Worm (Caenorhabditis elegans) whole organism, late embryonic: ENCODE measurements around the gene tes-1.

Source experiments
- F13H6.1 ChIP-seq: sonication (generic microtip); optimal IDR thresholded peaks from 2 replicates; lab custom pipeline; 2016; ENCODE audit warnings: missing genetic modification characterization, missing compliant biosample characterization
- K02D7.2 ChIP-seq: sonication (generic microtip); optimal IDR thresholded peaks from 2 replicates; lab custom pipeline; 2017; ENCODE audit warnings: mild to moderate bottlenecking, missing genetic modification characterization, missing compliant biosample characterization
- K09A11.1 ChIP-seq: sonication (generic microtip); optimal IDR thresholded peaks from 2 replicates; lab custom pipeline; 2017; ENCODE audit warnings: antibody characterized with exemption, mild to moderate bottlenecking, missing genetic modification characterization, missing compliant biosample characterization; ENCODE audit not compliant: insufficient read depth
- T23F11.4 ChIP-seq: fragments of 200-800 bp; sonication (Bioruptor generic); optimal IDR thresholded peaks from 2 replicates; lab custom pipeline; 2018; ENCODE audit warnings: mild to moderate bottlenecking, missing genetic modification characterization, missing compliant biosample characterization
- Y22D7AL.16 ChIP-seq: sonication (generic microtip); optimal IDR thresholded peaks from 2 replicates; lab custom pipeline; 2016; ENCODE audit warnings: missing genetic modification characterization, missing compliant biosample characterization
- ahr-1 ChIP-seq: sonication (generic microtip); optimal IDR thresholded peaks from 2 replicates; lab custom pipeline; 2016; ENCODE audit warnings: missing genetic modification characterization, missing compliant biosample characterization
- ama-1 ChIP-seq: fragments of 150-350 bp; optimal IDR thresholded peaks from 2 replicates; lab custom pipeline; 2014
- ceh-18 ChIP-seq: sonication (generic microtip); optimal IDR thresholded peaks from 2 replicates; lab custom pipeline; 2016; ENCODE audit warnings: missing genetic modification characterization, missing compliant biosample characterization
- ceh-19 ChIP-seq: fragments of 200-800 bp; sonication (Bioruptor generic); optimal IDR thresholded peaks from 2 replicates; lab custom pipeline; 2018; ENCODE audit warnings: mild to moderate bottlenecking, missing genetic modification characterization, missing compliant biosample characterization
- ceh-22 ChIP-seq: sonication (generic microtip); optimal IDR thresholded peaks from 2 replicates; lab custom pipeline; 2017; ENCODE audit warnings: missing biosample characterization, missing genetic modification characterization
- ceh-24 ChIP-seq: sonication (generic microtip); optimal IDR thresholded peaks from 2 replicates; lab custom pipeline; 2016; ENCODE audit warnings: mild to moderate bottlenecking, missing genetic modification characterization, missing compliant biosample characterization
- ceh-31 ChIP-seq: sonication (generic microtip); optimal IDR thresholded peaks from 2 replicates; lab custom pipeline; 2016; ENCODE audit warnings: missing genetic modification characterization, missing compliant biosample characterization
- ceh-45 ChIP-seq: fragments of 200-800 bp; sonication (Bioruptor generic); IDR thresholded peaks from 2 replicates; pipeline ENCODE4 v1.3.6; 2022; ENCODE audit warnings: missing genetic modification reagents, missing genetic modification characterization, missing compliant biosample characterization
- ceh-6 ChIP-seq: fragments of 200-800 bp; sonication (Bioruptor generic); optimal IDR thresholded peaks from 2 replicates; lab custom pipeline; 2018; ENCODE audit warnings: mild to moderate bottlenecking, missing genetic modification characterization, missing compliant biosample characterization
- dmd-4 ChIP-seq: sonication (generic microtip); optimal IDR thresholded peaks from 2 replicates; lab custom pipeline; 2016; ENCODE audit warnings: borderline replicate concordance, missing genetic modification characterization, missing compliant biosample characterization
- elt-4 ChIP-seq: sonication (generic microtip); optimal IDR thresholded peaks from 2 replicates; lab custom pipeline; 2016; ENCODE audit warnings: missing genetic modification characterization, missing compliant biosample characterization
- eyg-1 ChIP-seq: sonication (generic microtip); optimal IDR thresholded peaks from 2 replicates; lab custom pipeline; 2016; ENCODE audit warnings: missing genotype, missing genetic modification characterization, missing compliant biosample characterization
- fkh-6 ChIP-seq: sonication (generic microtip); optimal IDR thresholded peaks from 2 replicates; lab custom pipeline; 2016; ENCODE audit warnings: missing genetic modification characterization, missing compliant biosample characterization
- hlh-8 ChIP-seq: sonication (generic microtip); optimal IDR thresholded peaks from 2 replicates; lab custom pipeline; 2016; ENCODE audit warnings: missing genotype, missing genetic modification characterization, missing compliant biosample characterization
- lim-6 ChIP-seq: sonication (generic microtip); optimal IDR thresholded peaks from 2 replicates; lab custom pipeline; 2016; ENCODE audit warnings: missing genetic modification characterization, missing compliant biosample characterization
- madf-2 ChIP-seq: sonication (generic microtip); optimal IDR thresholded peaks from 2 replicates; lab custom pipeline; 2017; ENCODE audit warnings: missing genetic modification characterization, missing compliant biosample characterization
- mec-3 ChIP-seq: sonication (generic microtip); optimal IDR thresholded peaks from 2 replicates; lab custom pipeline; 2016; ENCODE audit warnings: borderline replicate concordance, missing genetic modification characterization, missing compliant biosample characterization
- nhr-11 ChIP-seq: fragments of 150-350 bp; optimal IDR thresholded peaks from 2 replicates; lab custom pipeline; 2014; ENCODE audit warnings: missing biosample characterization, missing genetic modification characterization
- odd-2 ChIP-seq: sonication (generic microtip); optimal IDR thresholded peaks from 2 replicates; lab custom pipeline; 2017; ENCODE audit warnings: antibody characterized with exemption, mild to moderate bottlenecking, missing genetic modification characterization, missing compliant biosample characterization
- pat-9 ChIP-seq: fragments of 200-800 bp; sonication (Bioruptor generic); optimal IDR thresholded peaks from 2 replicates; lab custom pipeline; 2018; ENCODE audit warnings: mild to moderate bottlenecking, missing genetic modification characterization, moderate library complexity, missing compliant biosample characterization
- pax-1 ChIP-seq: fragments of 150-350 bp; optimal IDR thresholded peaks from 2 replicates; lab custom pipeline; 2014; ENCODE audit warnings: missing biosample characterization, missing genetic modification characterization
- pha-4 ChIP-seq: fragments of 150-350 bp; optimal IDR thresholded peaks from 2 replicates; lab custom pipeline; 2018; ENCODE audit warnings: missing biosample characterization, missing genetic modification reagents, missing genetic modification characterization
- pqm-1 ChIP-seq: sonication (generic microtip); optimal IDR thresholded peaks from 2 replicates; lab custom pipeline; 2016; ENCODE audit warnings: missing genetic modification characterization, missing compliant biosample characterization
- pros-1 ChIP-seq: fragments of 150-350 bp; optimal IDR thresholded peaks from 2 replicates; lab custom pipeline; 2014; ENCODE audit warnings: missing biosample characterization, missing genetic modification reagents, missing genetic modification characterization
- rnt-1 ChIP-seq: sonication (generic microtip); optimal IDR thresholded peaks from 2 replicates; lab custom pipeline; 2016; ENCODE audit warnings: missing genetic modification characterization, missing compliant biosample characterization
- sdc-2 ChIP-seq: sonication (generic microtip); optimal IDR thresholded peaks from 2 replicates; lab custom pipeline; 2016; ENCODE audit warnings: missing genotype, missing genetic modification characterization, missing compliant biosample characterization
- syd-9 ChIP-seq: sonication (generic microtip); optimal IDR thresholded peaks from 2 replicates; lab custom pipeline; 2016; ENCODE audit warnings: mild to moderate bottlenecking, missing genetic modification characterization, moderate library complexity, missing compliant biosample characterization
- tbx-2 ChIP-seq: sonication (generic microtip); optimal IDR thresholded peaks from 2 replicates; lab custom pipeline; 2016; ENCODE audit warnings: missing genetic modification characterization, missing compliant biosample characterization
- ttx-3 ChIP-seq: sonication (generic microtip); optimal IDR thresholded peaks from 2 replicates; lab custom pipeline; 2016; ENCODE audit warnings: missing genetic modification reagents, missing genetic modification characterization, missing compliant biosample characterization
- unc-42 ChIP-seq: sonication (generic microtip); optimal IDR thresholded peaks from 2 replicates; lab custom pipeline; 2016; ENCODE audit warnings: missing genotype, missing genetic modification characterization, missing compliant biosample characterization
- unc-55 ChIP-seq: sonication (generic microtip); optimal IDR thresholded peaks from 2 replicates; lab custom pipeline; 2017; ENCODE audit warnings: missing biosample characterization, missing genetic modification reagents, missing genetic modification characterization
- ztf-16 ChIP-seq: sonication (generic microtip); optimal IDR thresholded peaks from 2 replicates; lab custom pipeline; 2017; ENCODE audit warnings: missing genetic modification characterization, missing compliant biosample characterization

tes-1 gene

DNA sequence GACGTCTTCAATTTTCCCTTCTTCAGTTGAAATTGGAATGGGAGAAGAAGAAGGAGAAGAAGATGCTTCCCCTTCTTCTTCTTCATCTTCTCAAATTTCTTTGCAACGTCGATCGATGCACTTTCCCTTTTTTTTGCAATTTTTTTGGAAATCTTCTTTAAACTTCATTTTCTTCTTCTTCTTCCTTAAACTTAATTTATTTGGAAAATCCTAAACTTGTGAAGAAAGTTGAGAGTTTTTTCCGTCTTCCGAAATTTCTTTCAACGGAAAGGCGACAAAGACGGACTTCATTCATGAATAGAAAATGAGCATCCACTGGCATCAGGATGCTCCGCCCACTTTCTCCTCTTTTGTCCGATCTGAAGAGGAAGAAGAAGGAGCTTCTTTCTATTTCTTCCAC lies 37.1 kb downstream of the tes-1 start:
- peak; percentile 13 for TF ChIP-seq ceh-31 (tag; lab: Kevin White, UChicago)
- no peak for TF ChIP-seq K09A11.1 (tag; lab: Kevin White, UChicago)
- TF ChIP-seq unc-42 (tag; lab: Kevin White, UChicago) = peak; percentile 79

DNA sequence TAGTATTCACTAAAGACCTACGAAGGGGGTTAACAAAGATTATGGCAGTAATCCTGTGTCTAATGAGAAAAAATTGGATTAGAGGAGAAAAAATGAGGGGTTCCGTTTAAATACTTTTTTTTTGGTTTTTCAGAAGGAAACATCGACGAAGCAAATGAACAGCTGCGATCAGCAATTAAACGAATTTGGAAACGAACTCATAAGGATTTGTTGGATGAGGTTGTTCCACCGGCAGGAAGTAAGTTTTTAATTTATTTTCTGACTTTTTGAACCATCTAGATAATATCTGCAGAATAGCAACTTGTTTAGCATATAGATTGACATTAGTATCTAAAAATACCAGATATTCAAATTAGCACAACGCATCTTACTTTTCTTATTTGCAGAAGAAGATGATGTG lies 37.7 kb downstream of the tes-1 start:
- TF ChIP-seq dmd-4 (tag; lab: Kevin White, UChicago) = no peak
- TF ChIP-seq Y22D7AL.16 (tag; lab: Kevin White, UChicago) = no peak
- TF ChIP-seq madf-2 (tag; lab: Kevin White, UChicago) = no peak
- no peak for TF ChIP-seq pat-9
- no peak for TF ChIP-seq lim-6 (tag; lab: Kevin White, UChicago)
- TF ChIP-seq ttx-3 (tag; lab: Kevin White, UChicago) = no peak
- no peak for TF ChIP-seq hlh-8 (tag; lab: Kevin White, UChicago)
- TF ChIP-seq F13H6.1 = no peak
- no peak for TF ChIP-seq unc-55 (GFP tag; lab: Kevin White, UChicago)
- TF ChIP-seq T23F11.4 (GFP tag; lab: Kevin White, UChicago) = no peak
- TF ChIP-seq sdc-2 (tag; lab: Kevin White, UChicago) = no peak
- no peak for TF ChIP-seq elt-4 (tag; lab: Kevin White, UChicago)
- no peak for TF ChIP-seq odd-2 (tag; lab: Kevin White, UChicago)
- no peak for TF ChIP-seq eyg-1 (tag; lab: Kevin White, UChicago)
- no peak for TF ChIP-seq ceh-31 (tag; lab: Kevin White, UChicago)
- no peak for TF ChIP-seq ceh-45
- TF ChIP-seq pha-4 (tag; lab: Kevin White, UChicago) = no peak

DNA sequence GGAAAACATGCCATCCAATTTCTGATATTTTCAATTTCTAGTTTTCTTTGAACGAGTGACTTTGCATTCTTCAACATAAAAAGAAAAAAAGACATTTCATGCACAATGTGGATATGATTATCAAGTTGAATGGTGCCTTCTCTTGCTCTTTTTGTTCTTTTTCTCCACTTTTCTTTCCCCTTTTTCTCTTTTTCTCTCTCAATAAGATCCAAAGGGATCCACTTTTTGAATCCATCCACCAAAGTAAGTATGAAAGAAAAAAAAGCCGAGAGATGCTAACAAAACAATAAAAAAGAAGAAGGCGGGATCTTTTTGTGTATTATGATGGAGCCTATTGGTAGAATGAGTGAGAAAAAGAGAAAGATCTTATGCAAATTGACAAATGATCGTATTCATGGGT lies 43.9 kb downstream of the tes-1 start:
- no peak for TF ChIP-seq fkh-6 (tag; lab: Kevin White, UChicago)
- peak; percentile 5 for TF ChIP-seq unc-42 (tag; lab: Kevin White, UChicago)

DNA sequence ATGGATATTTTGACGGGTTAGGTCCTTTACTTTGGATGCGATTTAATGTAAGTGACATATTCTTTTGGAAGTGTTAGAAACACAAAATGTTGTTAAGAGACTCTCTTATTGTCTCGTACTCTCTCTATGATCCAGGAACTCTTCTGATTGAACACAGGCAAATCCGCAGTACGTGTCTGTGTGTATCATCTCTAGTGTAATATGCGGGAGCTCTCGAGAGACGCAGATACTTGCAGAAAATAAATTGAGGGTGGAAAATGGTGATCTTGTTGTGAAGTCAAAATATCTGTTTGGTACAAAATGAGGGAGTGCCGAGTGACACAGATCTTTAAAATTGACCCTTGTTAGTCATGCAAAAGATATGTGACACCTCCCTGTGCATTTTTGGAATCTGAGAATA lies 44.6 kb downstream of the tes-1 start:
- TF ChIP-seq ceh-22 = no peak
- no peak for TF ChIP-seq tbx-2 (tag; lab: Kevin White, UChicago)
- no peak for TF ChIP-seq pqm-1 (tag; lab: Kevin White, UChicago)
- TF ChIP-seq K02D7.2 (tag; lab: Kevin White, UChicago) = no peak
- no peak for TF ChIP-seq pros-1 (tag; lab: Kevin White, UChicago)
- no peak for TF ChIP-seq ceh-19 (GFP tag; lab: Kevin White, UChicago)
- no peak for TF ChIP-seq ahr-1 (tag; lab: Kevin White, UChicago)
- TF ChIP-seq ceh-45 = no peak
- no peak for TF ChIP-seq pax-1 (tag; lab: Kevin White, UChicago)
- no peak for TF ChIP-seq nhr-11
- TF ChIP-seq pat-9 = no peak
- no peak for TF ChIP-seq ceh-24 (tag; lab: Kevin White, UChicago)
- TF ChIP-seq syd-9 (tag; lab: Kevin White, UChicago) = no peak
- no peak for TF ChIP-seq hlh-8 (tag; lab: Kevin White, UChicago)
- TF ChIP-seq ztf-16 (tag; lab: Kevin White, UChicago) = no peak
- TF ChIP-seq rnt-1 (tag; lab: Kevin White, UChicago) = no peak
- TF ChIP-seq mec-3 (tag; lab: Kevin White, UChicago) = no peak
- no peak for TF ChIP-seq ceh-18 (tag; lab: Kevin White, UChicago)
- TF ChIP-seq ama-1 (lab: Kevin White, UChicago) = no peak
- TF ChIP-seq ceh-6 (GFP tag; lab: Kevin White, UChicago) = no peak
- TF ChIP-seq, all 69 proteins: peak for 0
